Fruit fly (Drosophila melanogaster) whole organism, wandering third instar larva: Measurements from ENCODE around the gene CG1486.

ENCODE experiments used
- Abd-B ChIP-seq: fragments of >200 bp; optimal IDR thresholded peaks from 2 replicates; lab custom pipeline; 2017; ENCODE audit warnings: missing biosample characterization, missing genetic modification characterization
- CG32264 ChIP-seq: fragments of 200-800 bp; sonication (Bioruptor generic); optimal IDR thresholded peaks from 2 replicates; lab custom pipeline; 2016; ENCODE audit warnings: missing biosample characterization, missing genetic modification characterization
- CG9705 ChIP-seq: fragments of 200-800 bp; sonication (Bioruptor generic); optimal IDR thresholded peaks from 2 replicates; lab custom pipeline; 2018; ENCODE audit warnings: missing biosample characterization, mild to moderate bottlenecking, missing genetic modification characterization
- CrebA ChIP-seq: fragments of 200-800 bp; sonication (Bioruptor generic); optimal IDR thresholded peaks from 2 replicates; lab custom pipeline; 2016; ENCODE audit warnings: missing biosample characterization, mild to moderate bottlenecking, missing genetic modification characterization, borderline replicate concordance
- Dfd ChIP-seq: fragments of >200 bp; optimal IDR thresholded peaks from 2 replicates; lab custom pipeline; 2017; ENCODE audit warnings: missing biosample characterization, missing genetic modification characterization
- Dif ChIP-seq: fragments of 200-275, 200-300 bp; sonication (Bioruptor generic); optimal IDR thresholded peaks from 2 replicates; lab custom pipeline; 2018; ENCODE audit warnings: missing biosample characterization, missing genetic modification characterization; ENCODE audit not compliant: partially characterized antibody
- GATAd ChIP-seq: sonication (Bioruptor generic); optimal IDR thresholded peaks from 2 replicates; lab custom pipeline; 2016; ENCODE audit warnings: missing biosample characterization, missing genetic modification characterization
- HLH106 ChIP-seq: fragments of 200-800 bp; optimal IDR thresholded peaks from 3 replicates; lab custom pipeline; 2019; ENCODE audit warnings: missing biosample characterization, mild to moderate bottlenecking, missing genetic modification characterization, moderate library complexity
- Hnf4 ChIP-seq: fragments of 200-800 bp; sonication (Bioruptor generic); optimal IDR thresholded peaks from 2 replicates; lab custom pipeline; 2016; ENCODE audit warnings: missing biosample characterization, mild to moderate bottlenecking, missing genetic modification characterization
- Hr78 ChIP-seq: fragments of >200 bp; optimal IDR thresholded peaks from 2 replicates; lab custom pipeline; 2017; ENCODE audit warnings: missing biosample characterization, missing genetic modification characterization
- Hr83 ChIP-seq: fragments of 200-300 bp; sonication (Bioruptor generic); optimal IDR thresholded peaks from 2 replicates; lab custom pipeline; 2016; ENCODE audit warnings: missing biosample characterization, mild to moderate bottlenecking, missing genetic modification characterization, moderate library complexity; ENCODE audit not compliant: poor library complexity, severe bottlenecking
- Jra ChIP-seq: sonication (Bioruptor generic); optimal IDR thresholded peaks from 2 replicates; lab custom pipeline; 2016; ENCODE audit warnings: missing biosample characterization, missing genetic modification characterization
- Myc ChIP-seq: fragments of >200 bp; optimal IDR thresholded peaks from 2 replicates; lab custom pipeline; 2017
- N ChIP-seq: fragments of >200 bp; optimal IDR thresholded peaks from 2 replicates; lab custom pipeline; 2018; ENCODE audit warnings: missing biosample characterization, missing external identifiers, missing genetic modification characterization
- OdsH ChIP-seq: fragments of 200-800 bp; sonication (Bioruptor generic); optimal IDR thresholded peaks from 2 replicates; lab custom pipeline; 2016; ENCODE audit warnings: missing biosample characterization, mild to moderate bottlenecking, missing genetic modification characterization
- Rel ChIP-seq, 2 experiments: fragments of 200-800 bp; sonication (Bioruptor generic) in 1 of 2; optimal IDR thresholded peaks; 2 replicates in 1 of 2; 3 replicates in 1 of 2; lab custom pipeline; 2016 to 2019; ENCODE audit warnings: mild to moderate bottlenecking in 2 of 2, missing biosample characterization in 2 of 2, missing genetic modification characterization in 2 of 2, moderate library complexity in 1 of 2
- Sp1 ChIP-seq: fragments of 200-800 bp; sonication (Bioruptor generic); optimal IDR thresholded peaks from 3 replicates; lab custom pipeline; 2019; ENCODE audit warnings: missing biosample characterization, mild to moderate bottlenecking, missing genetic modification characterization, moderate library complexity
- Vsx2 ChIP-seq: fragments of 200-300, 225-300 bp; sonication (Bioruptor generic); optimal IDR thresholded peaks from 2 replicates; lab custom pipeline; 2018; ENCODE audit warnings: missing biosample characterization, missing genetic modification characterization; ENCODE audit not compliant: partially characterized antibody
- br ChIP-seq: fragments of 200-800 bp; sonication (Bioruptor generic); optimal IDR thresholded peaks from 2 replicates; lab custom pipeline; 2016; ENCODE audit warnings: missing biosample characterization, missing genetic modification characterization
- brk ChIP-seq: fragments of 200-800 bp; sonication (Bioruptor generic); optimal IDR thresholded peaks from 2 replicates; lab custom pipeline; 2016; ENCODE audit warnings: missing biosample characterization, mild to moderate bottlenecking, missing genetic modification characterization
- dl ChIP-seq, 2 experiments: fragments of 175-275, 200-275 bp in 1 of 2; fragments of 200-275 bp in 1 of 2; sonication (Bioruptor generic); optimal IDR thresholded peaks; lab custom pipeline; 2018; ENCODE audit warnings: mild to moderate bottlenecking in 2 of 2, missing biosample characterization in 2 of 2, missing genetic modification characterization in 2 of 2, moderate library complexity in 2 of 2; ENCODE audit not compliant: partially characterized antibody in 2 of 2, insufficient read depth in 1 of 2
- dmrt93B ChIP-seq: fragments of 200-800 bp; sonication (Bioruptor generic); optimal IDR thresholded peaks from 2 replicates; lab custom pipeline; 2018; ENCODE audit warnings: missing biosample characterization, mild to moderate bottlenecking, missing genetic modification characterization
- dsf ChIP-seq: sonication (Bioruptor generic); optimal IDR thresholded peaks from 2 replicates; lab custom pipeline; 2016; ENCODE audit warnings: missing biosample characterization, missing genetic modification characterization, borderline replicate concordance
- ey ChIP-seq: fragments of 200-800 bp; sonication (Bioruptor generic); optimal IDR thresholded peaks from 2 replicates; lab custom pipeline; 2016; ENCODE audit warnings: missing biosample characterization, missing genetic modification characterization
- foxo ChIP-seq, 2 experiments: fragments of 200-800 bp; sonication (Bioruptor generic); optimal IDR thresholded peaks; 2 replicates in 1 of 2; 3 replicates in 1 of 2; lab custom pipeline; 2016 to 2017; ENCODE audit warnings: missing biosample characterization in 2 of 2, missing genetic modification characterization in 2 of 2
- fru ChIP-seq: fragments of 200-800 bp; sonication (Bioruptor generic); optimal IDR thresholded peaks from 3 replicates; lab custom pipeline; 2016; ENCODE audit warnings: missing biosample characterization, mild to moderate bottlenecking, missing genetic modification characterization
- h ChIP-seq: fragments of 200-800 bp; sonication (Bioruptor generic); optimal IDR thresholded peaks from 3 replicates; lab custom pipeline; 2016; ENCODE audit warnings: missing biosample characterization, mild to moderate bottlenecking, missing genetic modification characterization
- jim ChIP-seq: fragments of 175-275, 200-325 bp; sonication (Bioruptor generic); optimal IDR thresholded peaks from 2 replicates; lab custom pipeline; 2016; ENCODE audit warnings: missing biosample characterization, mild to moderate bottlenecking, missing genetic modification characterization
- lola ChIP-seq: fragments of >200 bp; optimal IDR thresholded peaks from 2 replicates; lab custom pipeline; 2017; ENCODE audit warnings: missing biosample characterization, missing genetic modification characterization
- pan ChIP-seq: fragments of >200 bp; optimal IDR thresholded peaks from 2 replicates; lab custom pipeline; 2017
- psq ChIP-seq: fragments of 200-800 bp; sonication (Bioruptor generic); optimal IDR thresholded peaks from 3 replicates; lab custom pipeline; 2017; ENCODE audit warnings: missing biosample characterization, mild to moderate bottlenecking, missing genetic modification characterization, moderate library complexity
- rgr ChIP-seq: fragments of 200-800 bp; sonication (Bioruptor generic); optimal IDR thresholded peaks from 3 replicates; lab custom pipeline; 2016; ENCODE audit warnings: missing biosample characterization, mild to moderate bottlenecking, missing genetic modification characterization
- sage ChIP-seq: fragments of 200-800 bp; sonication (Bioruptor generic); optimal IDR thresholded peaks from 2 replicates; lab custom pipeline; 2016; ENCODE audit warnings: missing biosample characterization, mild to moderate bottlenecking, missing genetic modification characterization
- sv ChIP-seq: fragments of 200-800 bp; sonication (Bioruptor generic); optimal IDR thresholded peaks from 3 replicates; lab custom pipeline; 2016; ENCODE audit warnings: missing biosample characterization, missing genetic modification characterization
- usp ChIP-seq: fragments of >200 bp; optimal IDR thresholded peaks from 2 replicates; lab custom pipeline; 2017; ENCODE audit warnings: missing biosample characterization, missing genetic modification characterization
- woc ChIP-seq: sonication (Bioruptor generic); optimal IDR thresholded peaks from 2 replicates; lab custom pipeline; 2016; ENCODE audit warnings: missing biosample characterization, mild to moderate bottlenecking, missing genetic modification characterization

Gene CG1486

DNA sequence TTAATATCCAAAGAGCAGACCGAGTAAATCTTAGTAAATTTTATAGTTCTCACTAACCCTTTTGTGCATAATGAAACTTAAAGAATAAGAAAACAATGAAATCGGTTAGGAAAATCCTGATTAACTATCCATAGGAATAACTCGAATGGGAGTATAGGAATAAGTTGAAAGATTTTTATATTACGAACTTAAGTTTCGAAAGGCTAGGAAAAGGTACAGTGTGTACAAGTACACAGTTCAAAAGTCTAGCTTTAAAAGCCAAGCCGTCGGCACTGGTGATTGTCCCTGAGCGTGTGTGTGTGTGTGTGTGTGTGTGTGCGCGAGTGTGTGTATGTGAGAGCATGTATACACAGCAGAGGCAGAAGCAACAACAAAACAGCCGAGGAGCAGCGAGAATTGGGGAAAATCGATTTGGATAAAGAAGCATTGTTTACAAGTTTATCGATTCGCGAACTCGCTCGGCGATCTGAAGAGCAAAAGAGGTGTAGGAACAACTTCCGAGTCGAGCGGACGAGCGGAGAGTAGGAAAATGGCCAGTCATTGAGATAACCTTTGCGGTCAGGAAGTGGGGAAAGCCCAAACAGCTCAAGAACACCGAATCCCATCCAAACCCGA is 27.5 kb downstream of the CG1486 start:
- peak; percentile 70 for TF ChIP-seq N (GFP tag; lab: Kevin White, UChicago)
- no peak for TF ChIP-seq fru (GFP tag; lab: Kevin White, UChicago)
- TF ChIP-seq dl (GFP tag; optimal IDR thresholded peaks at IDR 0.05; lab: Kevin White, UChicago; ENCODE audit: insufficient read depth in 1 of 2, partially characterized antibody in 2 of 2): no peak
- peak; percentile 97 for TF ChIP-seq Myc (lab: Kevin White, UChicago)
- no peak for TF ChIP-seq CG32264
- no peak for TF ChIP-seq dsf (GFP tag; lab: Kevin White, UChicago)
- TF ChIP-seq HLH106 (tag; lab: Kevin White, UChicago): no peak
- no peak for TF ChIP-seq foxo (GFP tag; optimal IDR thresholded peaks at IDR 0.05; lab: Kevin White, UChicago)
- TF ChIP-seq CG9705 (GFP tag; lab: Kevin White, UChicago): no peak
- TF ChIP-seq psq: peak; percentile 5
- TF ChIP-seq Hr83: no peak
- TF ChIP-seq Jra: peak; percentile 5
- TF ChIP-seq Rel (GFP tag; optimal IDR thresholded peaks at IDR 0.05; lab: Kevin White, UChicago): no peak
- TF ChIP-seq Rel (tag; optimal IDR thresholded peaks at IDR 0.05; lab: Kevin White, UChicago): peak; percentile 43
- TF ChIP-seq woc (GFP tag; lab: Kevin White, UChicago): peak; percentile 87
- TF ChIP-seq Dfd (GFP tag; lab: Kevin White, UChicago): no peak
- TF ChIP-seq Dif: no peak
- no peak for TF ChIP-seq sv (GFP tag; lab: Kevin White, UChicago)
- TF ChIP-seq brk (GFP tag; lab: Kevin White, UChicago): no peak
- TF ChIP-seq, all 38 proteins: peak for 6

DNA sequence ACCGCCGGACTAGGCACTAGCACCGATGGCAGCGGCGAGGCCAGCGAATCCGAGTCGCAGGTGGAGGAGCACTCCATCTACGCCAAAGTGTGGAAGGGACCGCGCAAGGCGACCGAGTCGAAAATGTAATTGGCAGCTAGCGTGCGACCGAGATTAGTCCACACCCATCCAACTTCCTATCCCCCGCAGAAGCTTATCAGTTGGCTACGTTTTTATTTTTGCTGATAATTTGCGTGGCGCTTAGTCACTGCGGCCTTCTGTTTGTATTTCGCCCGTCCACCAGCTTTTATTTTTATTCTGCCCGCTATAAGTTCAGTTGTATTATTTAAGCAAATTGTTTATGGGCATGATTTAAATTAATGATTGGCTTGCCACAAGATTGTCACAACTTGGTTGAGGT is 29.7 kb downstream of the CG1486 start:
- TF ChIP-seq CrebA: no peak
- TF ChIP-seq HLH106 (tag; lab: Kevin White, UChicago): no peak
- TF ChIP-seq rgr (GFP tag; lab: Kevin White, UChicago): peak; percentile 48
- no peak for TF ChIP-seq ey
- TF ChIP-seq Myc (lab: Kevin White, UChicago): no peak
- no peak for TF ChIP-seq Rel (GFP tag; optimal IDR thresholded peaks at IDR 0.05; lab: Kevin White, UChicago)
- TF ChIP-seq Rel (tag; optimal IDR thresholded peaks at IDR 0.05; lab: Kevin White, UChicago): no peak
- no peak for TF ChIP-seq Vsx2 (GFP tag; lab: Kevin White, UChicago)
- peak; percentile 82 for TF ChIP-seq h (GFP tag; lab: Kevin White, UChicago)
- TF ChIP-seq N (GFP tag; lab: Kevin White, UChicago): no peak

DNA sequence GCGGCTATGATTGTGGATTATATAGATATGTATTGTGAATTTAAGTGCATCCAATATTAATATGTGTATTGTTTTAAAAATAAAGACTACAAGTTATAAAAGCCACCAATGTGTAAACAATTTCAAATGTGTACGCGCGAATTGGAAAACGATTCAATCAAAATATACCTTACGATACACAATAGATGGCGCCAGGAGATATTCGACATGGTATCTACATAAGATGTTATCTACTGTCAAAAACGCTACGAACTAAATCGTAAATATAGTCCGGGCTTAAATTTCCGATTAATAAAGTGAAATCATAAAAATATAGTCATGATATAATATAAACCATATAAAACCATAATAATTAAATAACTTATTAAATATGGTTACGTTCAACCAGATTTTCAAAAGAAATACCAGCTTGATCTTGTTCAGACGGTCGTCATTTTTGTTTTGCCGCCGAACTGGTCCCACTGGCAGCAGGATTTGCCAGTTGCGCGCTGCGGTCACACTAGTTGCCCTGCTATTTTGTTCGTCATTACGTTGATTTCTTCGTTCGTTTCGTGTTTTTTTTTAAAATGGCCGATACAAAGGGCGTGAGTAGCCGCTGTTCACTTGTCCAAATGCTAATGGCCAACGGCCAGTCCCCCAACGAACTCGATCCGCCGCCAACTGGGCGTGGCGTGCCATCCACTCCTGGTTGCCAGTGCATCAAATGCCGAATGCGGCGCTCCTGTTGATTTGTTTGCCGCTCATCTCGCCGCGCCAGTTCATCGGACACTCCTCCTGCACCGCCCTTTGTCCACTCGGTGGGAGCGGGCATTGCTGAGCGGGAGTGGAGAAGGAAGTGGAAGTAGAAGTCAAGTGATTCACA is 34.2 kb downstream of the CG1486 start, which contains the start of gene Septin1:
TSS of gene Septin1 (plus strand) at position 477 of the 862 bp plus-strand sequence.
- no peak for TF ChIP-seq Hr78
- no peak for TF ChIP-seq jim
- no peak for TF ChIP-seq Hr83
- TF ChIP-seq sage (GFP tag; lab: Kevin White, UChicago): no peak
- peak; percentile 31 for TF ChIP-seq Myc (lab: Kevin White, UChicago)
- no peak for TF ChIP-seq woc (GFP tag; lab: Kevin White, UChicago)
- peak; percentile 27 for TF ChIP-seq Sp1 (GFP tag; lab: Kevin White, UChicago)
- TF ChIP-seq Rel (GFP tag; optimal IDR thresholded peaks at IDR 0.05; lab: Kevin White, UChicago): no peak
- peak; percentile 25 for TF ChIP-seq Rel (tag; optimal IDR thresholded peaks at IDR 0.05; lab: Kevin White, UChicago)
- no peak for TF ChIP-seq rgr (GFP tag; lab: Kevin White, UChicago)
- no peak for TF ChIP-seq sv (GFP tag; lab: Kevin White, UChicago)

DNA sequence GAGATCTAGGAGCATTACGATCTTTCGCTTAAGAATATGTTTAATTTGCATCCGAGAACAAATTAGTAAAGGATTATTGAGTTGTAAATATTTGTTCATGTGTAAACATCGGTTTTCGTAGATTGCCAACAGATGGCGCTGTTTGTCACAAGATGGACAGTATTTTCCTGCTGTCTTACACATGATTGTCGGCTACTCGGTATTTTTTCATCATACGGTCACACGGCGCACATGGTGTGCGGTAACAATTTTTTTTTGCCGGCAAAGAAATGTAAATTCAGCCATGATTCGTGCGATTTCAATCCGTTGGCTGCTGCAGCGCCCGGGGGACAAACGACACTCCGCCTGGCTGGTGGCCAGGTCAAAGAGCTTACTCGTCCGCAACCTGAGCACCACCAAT is 39.0 kb downstream of the CG1486 start, which contains the start of the genes bbx and waw:
TSS of gene bbx (plus strand) at position 151 of the 400 bp plus-strand sequence.
TSS of gene waw (plus strand) at position 151 of the 400 bp plus-strand sequence.
- TF ChIP-seq psq: no peak
- TF ChIP-seq N (GFP tag; lab: Kevin White, UChicago): no peak
- no peak for TF ChIP-seq pan (lab: Kevin White, UChicago)
- peak in 1 of 2 experiments; percentile 33 for TF ChIP-seq foxo (GFP tag; optimal IDR thresholded peaks at IDR 0.05; lab: Kevin White, UChicago)
- no peak for TF ChIP-seq dl (GFP tag; optimal IDR thresholded peaks at IDR 0.05; lab: Kevin White, UChicago; ENCODE audit: insufficient read depth in 1 of 2, partially characterized antibody in 2 of 2)
- no peak for TF ChIP-seq ey
- TF ChIP-seq CG32264: no peak
- TF ChIP-seq Jra: no peak
- no peak for TF ChIP-seq CrebA
- TF ChIP-seq Rel (GFP tag; optimal IDR thresholded peaks at IDR 0.05; lab: Kevin White, UChicago): no peak
- no peak for TF ChIP-seq Rel (tag; optimal IDR thresholded peaks at IDR 0.05; lab: Kevin White, UChicago)
- no peak for TF ChIP-seq Dfd (GFP tag; lab: Kevin White, UChicago)
- TF ChIP-seq usp (GFP tag; lab: Kevin White, UChicago): no peak
- TF ChIP-seq Myc (lab: Kevin White, UChicago): peak; percentile 34
- TF ChIP-seq Abd-B: no peak
- no peak for TF ChIP-seq jim
- no peak for TF ChIP-seq dmrt93B
- no peak for TF ChIP-seq brk (GFP tag; lab: Kevin White, UChicago)
- no peak for TF ChIP-seq OdsH (GFP tag; lab: Kevin White, UChicago)
- no peak for TF ChIP-seq dsf (GFP tag; lab: Kevin White, UChicago)
- no peak for TF ChIP-seq br
- no peak for TF ChIP-seq Hnf4 (GFP tag; lab: Kevin White, UChicago)
- TF ChIP-seq rgr (GFP tag; lab: Kevin White, UChicago): peak; percentile 51
- TF ChIP-seq GATAd (GFP tag; lab: Kevin White, UChicago): no peak
- TF ChIP-seq Dif: no peak
- no peak for TF ChIP-seq Hr83
- no peak for TF ChIP-seq Hr78
- TF ChIP-seq sage (GFP tag; lab: Kevin White, UChicago): no peak
- TF ChIP-seq lola (GFP tag; lab: Kevin White, UChicago): no peak
